Fruit fly (Drosophila melanogaster): Measurements from ENCODE around the gene CG17648.

Gene CG17648

dm6 chr2L:1729607-1730011, 22.5 kb upstream of the CG17648 start, which contains the start of the genes Eno and CG31937 (continued):
- TF ChIP-seq Neu2 (GFP tag; optimal IDR thresholded peaks at IDR 0.05; ENCODE audit: borderline replicate concordance) (no peak), CG30431 (GFP tag; optimal IDR thresholded peaks at IDR 0.05) (no peak), slp2 (GFP tag; optimal IDR thresholded peaks at IDR 0.05) (no peak), CG12942 (GFP tag; optimal IDR thresholded peaks at IDR 0.05) (peak; percentile 11), CG8924 (tag; optimal IDR thresholded peaks at IDR 0.05) (peak; percentile 44), eve (GFP tag; optimal IDR thresholded peaks at IDR 0.05) (no peak), lmd (GFP tag; IDR thresholded peaks at IDR 0.05) (peak; percentile 60), Eip74EF (GFP tag; optimal IDR thresholded peaks at IDR 0.05) (no peak), gce (GFP tag; IDR thresholded peaks at IDR 0.05) (no peak), dysf (GFP tag; IDR thresholded peaks at IDR 0.05) (peak; percentile 72; the same call in 1 of the 3 replicates), ken (GFP tag; IDR thresholded peaks at IDR 0.05) (0 out of 3 replicates have a peak, but pooled peaks have one; percentile 9), CG16815 (GFP tag; optimal IDR thresholded peaks at IDR 0.05) (peak; percentile 37), dmrt11E (tag; optimal IDR thresholded peaks at IDR 0.05) (no peak), CG6272 (GFP tag; IDR thresholded peaks at IDR 0.05) (peak; percentile 60), btn (GFP tag; optimal IDR thresholded peaks at IDR 0.05) (no peak), CG1832 (GFP tag; optimal IDR thresholded peaks at IDR 0.05) (no peak), grau (tag; optimal IDR thresholded peaks at IDR 0.05) (peak; percentile 62), CG9817 (tag; optimal IDR thresholded peaks at IDR 0.05) (peak; percentile 53), chif (GFP tag; optimal IDR thresholded peaks at IDR 0.05) (peak; percentile 33 to 45), vnd (GFP tag; IDR thresholded peaks at IDR 0.05; ENCODE audit: partially characterized antibody) (no peak), ab (GFP tag; optimal IDR thresholded peaks at IDR 0.05) (no peak), az2 (GFP tag; optimal IDR thresholded peaks at IDR 0.05) (no peak), MBD-R2 (GFP tag; IDR thresholded peaks at IDR 0.05) (peak; percentile 86), CG10147 (GFP tag; optimal IDR thresholded peaks at IDR 0.05) (peak; percentile 21), CG15601 (tag; optimal IDR thresholded peaks at IDR 0.05) (no peak), dati (GFP tag; IDR thresholded peaks at IDR 0.05) (no peak), Gsc (GFP tag; IDR thresholded peaks at IDR 0.05) (no peak), CG17829 (tag; optimal IDR thresholded peaks at IDR 0.05) (peak; percentile 4), tap (tag; optimal IDR thresholded peaks at IDR 0.05) (no peak), Opbp (GFP tag; IDR thresholded peaks at IDR 0.05; ENCODE audit: partially characterized antibody) (no peak), sqz (GFP tag; optimal IDR thresholded peaks at IDR 0.05) (no peak), Doc2 (GFP tag; IDR thresholded peaks at IDR 0.05) (no peak), CG32772 (GFP tag; IDR thresholded peaks at IDR 0.05) (peak; percentile 41; the same call in 1 of the 2 replicates), CG4404 (GFP tag; IDR thresholded peaks at IDR 0.05) (peak; percentile 33; the same call in 1 of the 2 replicates), Ets97D (GFP tag; optimal IDR thresholded peaks at IDR 0.05) (no peak), CG1602 (GFP tag; optimal IDR thresholded peaks at IDR 0.05) (peak; percentile 28), CG30403 (GFP tag; optimal IDR thresholded peaks at IDR 0.05) (peak; percentile 63), dpn (GFP tag; optimal IDR thresholded peaks at IDR 0.05) (peak; percentile 12 to 39), CrebB (tag; optimal IDR thresholded peaks at IDR 0.05) (peak; percentile 55), CG6683 (GFP tag; optimal IDR thresholded peaks at IDR 0.05) (no peak), CG6254 (GFP tag; optimal IDR thresholded peaks at IDR 0.05) (no peak), CG14667 (GFP tag; IDR thresholded peaks at IDR 0.05) (no peak), CG8765 (GFP tag; IDR thresholded peaks at IDR 0.05) (peak; percentile 19; the same call in 1 of the 2 replicates), CG3847 (GFP tag; IDR thresholded peaks at IDR 0.05) (0 out of 2 replicates have a peak, but pooled peaks have one; percentile 21), aop (GFP tag; IDR thresholded peaks at IDR 0.05) (no peak), Taf1 (GFP tag; IDR thresholded peaks at IDR 0.05) (peak; percentile 45; the same call in 1 of the 2 replicates), fd64A (GFP tag; optimal IDR thresholded peaks at IDR 0.05) (no peak), bab2 (GFP tag; optimal IDR thresholded peaks at IDR 0.05) (peak; percentile 10), ci (GFP tag; IDR thresholded peaks at IDR 0.05) (peak; percentile 63; the same call in 2 of the 3 replicates), Sox102F (GFP tag; optimal IDR thresholded peaks at IDR 0.05) (peak; percentile 38), zfh2 (GFP tag; optimal IDR thresholded peaks at IDR 0.05) (peak; percentile 58)
